Fruit fly (Drosophila melanogaster) whole organism, prepupa: Measurements from ENCODE around the gene CG5418.

ENCODE experiments used
- CG8319 ChIP-seq: fragments of 200-800 bp; sonication (Bioruptor generic); optimal IDR thresholded peaks from 3 replicates; lab custom pipeline; 2016; ENCODE audit warnings: missing biosample characterization, missing genetic modification characterization
- Met ChIP-seq: fragments of 200-800 bp; sonication (Bioruptor generic); optimal IDR thresholded peaks from 3 replicates; lab custom pipeline; 2016; ENCODE audit warnings: missing biosample characterization, missing genetic modification characterization
- Smox ChIP-seq: fragments of 200-800 bp; sonication (Bioruptor generic); optimal IDR thresholded peaks from 3 replicates; lab custom pipeline; 2016; ENCODE audit warnings: missing biosample characterization, missing genetic modification characterization
- acj6 ChIP-seq: fragments of 200-800 bp; sonication (Bioruptor generic); optimal IDR thresholded peaks from 3 replicates; lab custom pipeline; 2016; ENCODE audit warnings: missing biosample characterization, missing genetic modification characterization
- dac ChIP-seq: fragments of 200-800 bp; sonication (Bioruptor generic); optimal IDR thresholded peaks from 2 replicates; lab custom pipeline; 2017; ENCODE audit warnings: missing biosample characterization, mild to moderate bottlenecking, missing genetic modification characterization

- no peak for TF ChIP-seq Smox (GFP tag; lab: Kevin White, UChicago)
- no peak for TF ChIP-seq CG8319 (GFP tag; lab: Kevin White, UChicago)
- TF ChIP-seq Met (GFP tag; lab: Kevin White, UChicago), result no peak
- TF ChIP-seq acj6, result no peak
- no peak for TF ChIP-seq dac
Observed at dm6 chr2L:12457201-12457600, 4.2 kb upstream of the CG5418 start.
